Worm (Caenorhabditis elegans): ENCODE data around the gene dhs-25.

The dhs-25 gene

DNA sequence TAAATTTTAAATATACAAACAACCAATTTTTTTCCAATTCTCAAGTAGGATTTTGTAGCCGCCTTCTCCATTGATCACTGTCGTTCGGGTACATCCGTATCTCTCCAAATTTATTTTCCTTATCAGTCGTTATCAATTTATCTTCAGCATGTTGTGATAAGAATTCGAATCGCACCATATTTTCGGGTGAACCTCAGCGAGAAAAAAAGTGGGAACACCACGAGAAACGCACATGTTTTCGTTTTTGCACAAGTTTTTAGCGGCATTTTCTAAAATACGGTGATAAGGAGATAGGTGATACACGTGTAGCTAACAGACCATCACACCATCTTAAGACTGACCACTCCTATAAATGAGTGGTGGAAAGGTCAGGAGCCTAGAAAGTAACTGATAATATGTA, 8.4 kb upstream of the dhs-25 start:
- TF ChIP-seq lin-32 (GFP tag; optimal IDR thresholded peaks at IDR 0.05): no peak
- TF ChIP-seq elt-3 (tag; optimal IDR thresholded peaks at IDR 0.05): peak; percentile 18
- TF ChIP-seq ztf-11 (tag; optimal IDR thresholded peaks at IDR 0.05): no peak

DNA sequence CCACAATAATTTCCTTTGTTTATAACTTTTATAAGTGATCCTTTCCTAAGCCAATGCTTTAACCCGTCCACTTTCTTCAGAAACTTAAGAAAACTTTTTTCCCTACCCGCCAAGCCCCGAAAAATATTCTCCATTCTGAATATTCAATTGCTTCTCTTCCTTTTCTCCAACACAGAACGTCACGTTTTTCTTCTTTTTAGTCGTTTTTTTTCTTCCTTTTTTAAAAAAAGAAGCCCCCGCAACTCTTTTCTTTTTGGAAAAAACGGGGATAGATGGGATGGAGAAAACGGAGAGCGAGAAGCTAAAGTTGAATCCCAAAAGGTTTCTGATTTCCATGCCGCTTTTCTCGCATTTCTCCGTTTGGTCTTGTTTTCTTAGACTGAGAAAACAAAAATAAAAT, 7.8 kb upstream of the dhs-25 start:
- no peak for TF ChIP-seq snpc-4 (tag; optimal IDR thresholded peaks at IDR 0.05)
- TF ChIP-seq nhr-2 (tag; optimal IDR thresholded peaks at IDR 0.05): no peak
- TF ChIP-seq elt-1 (tag; optimal IDR thresholded peaks at IDR 0.05; ENCODE audit: borderline replicate concordance, insufficient read depth): no peak
- TF ChIP-seq lin-13 (tag; optimal IDR thresholded peaks at IDR 0.05): no peak
- no peak for TF ChIP-seq nhr-28 (tag; optimal IDR thresholded peaks at IDR 0.05)
- TF ChIP-seq unc-39 (tag; optimal IDR thresholded peaks at IDR 0.05): no peak
- TF ChIP-seq flh-1 (GFP tag; optimal IDR thresholded peaks at IDR 0.05): no peak
- TF ChIP-seq blmp-1 (tag; optimal IDR thresholded peaks at IDR 0.05): no peak
- no peak for TF ChIP-seq sptf-1 (tag; optimal IDR thresholded peaks at IDR 0.05)
- TF ChIP-seq unc-62 (GFP tag; optimal IDR thresholded peaks at IDR 0.05): no peak

DNA sequence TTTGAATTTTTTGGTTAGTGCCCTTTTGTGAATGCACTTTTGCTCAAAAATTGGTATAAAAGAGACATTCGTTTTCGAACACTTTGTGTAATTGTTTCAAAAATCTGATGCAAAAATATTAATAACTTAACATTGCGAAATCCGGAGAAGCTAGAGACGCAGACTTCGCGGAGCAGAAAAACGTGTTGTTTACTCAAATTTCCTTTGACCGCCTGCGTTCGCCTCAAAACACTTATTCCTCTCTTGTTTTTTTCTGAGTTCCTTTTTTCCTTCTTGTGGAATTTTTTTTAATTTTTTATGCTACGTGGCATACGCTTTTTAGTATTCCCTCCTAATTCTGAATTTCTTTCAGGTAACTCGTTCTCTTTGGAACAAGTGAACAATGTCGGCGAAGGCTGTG, 7.1 kb upstream of the dhs-25 start, which contains the start of gene acly-1:
Gene acly-1, plus strand, starts transcription at position 353 of the 400 bp plus-strand sequence.
- no peak for TF ChIP-seq elt-1 (tag; optimal IDR thresholded peaks at IDR 0.05; ENCODE audit: borderline replicate concordance, insufficient read depth)
- TF ChIP-seq lsy-2 (tag; optimal IDR thresholded peaks at IDR 0.05): no peak
- TF ChIP-seq unc-62 (GFP tag; optimal IDR thresholded peaks at IDR 0.05): no peak
- TF ChIP-seq ces-1 (GFP tag; optimal IDR thresholded peaks at IDR 0.05): no peak
- TF ChIP-seq unc-120 (tag; optimal IDR thresholded peaks at IDR 0.05; ENCODE audit: poor library complexity, severe bottlenecking): no peak
- no peak for TF ChIP-seq ztf-11 (tag; optimal IDR thresholded peaks at IDR 0.05)
- no peak for TF ChIP-seq hlh-1 (tag; optimal IDR thresholded peaks at IDR 0.05)
- TF ChIP-seq zip-8 (tag; optimal IDR thresholded peaks at IDR 0.05): no peak
- no peak for TF ChIP-seq ceh-39 (tag; optimal IDR thresholded peaks at IDR 0.05)
- TF ChIP-seq nhr-76 (tag; optimal IDR thresholded peaks at IDR 0.05): no peak
- TF ChIP-seq nhr-2 (tag; optimal IDR thresholded peaks at IDR 0.05): no peak

DNA sequence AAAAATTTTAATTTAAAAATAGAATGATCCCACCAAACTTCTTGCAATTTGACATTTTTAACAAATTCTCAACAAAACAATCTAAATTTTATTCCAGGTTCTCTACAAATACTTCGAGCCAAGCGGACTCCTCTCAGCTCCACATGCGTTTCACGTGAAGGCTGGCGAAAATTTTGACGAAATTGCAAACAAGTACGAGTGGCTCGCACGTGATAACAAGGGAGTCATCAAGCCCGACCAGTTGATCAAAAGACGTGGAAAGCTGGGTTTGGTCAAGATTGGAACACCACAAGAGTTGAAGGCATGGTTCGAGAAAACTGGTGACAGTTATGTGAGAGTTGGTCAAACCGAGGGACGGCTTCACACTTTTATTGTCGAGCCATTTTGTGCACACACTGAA, 6.7 kb upstream of the dhs-25 start:
- TF ChIP-seq zip-8 (tag; optimal IDR thresholded peaks at IDR 0.05) (no peak), snpc-4 (tag; optimal IDR thresholded peaks at IDR 0.05) (no peak), ceh-39 (tag; optimal IDR thresholded peaks at IDR 0.05) (no peak)

DNA sequence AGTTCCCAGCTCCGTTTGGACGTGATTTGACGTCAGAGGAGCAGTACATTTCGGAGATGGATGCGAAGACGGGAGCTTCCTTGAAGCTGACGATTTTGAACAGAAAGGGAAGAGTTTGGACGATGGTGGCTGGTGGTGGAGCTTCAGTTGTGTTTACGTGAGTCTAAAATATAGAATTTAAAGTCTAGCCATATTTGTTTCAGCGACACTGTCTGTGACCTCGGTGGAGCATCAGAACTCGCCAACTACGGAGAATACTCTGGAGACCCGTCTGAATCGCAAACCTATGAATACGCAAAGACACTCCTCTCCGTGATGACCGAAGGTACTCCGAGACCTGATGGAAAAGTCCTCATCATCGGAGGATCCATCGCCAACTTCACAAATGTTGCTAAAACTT, 5.8 kb upstream of the dhs-25 start:
- TF ChIP-seq ceh-39 (tag; optimal IDR thresholded peaks at IDR 0.05): no peak
- TF ChIP-seq hlh-1 (tag; optimal IDR thresholded peaks at IDR 0.05): no peak
- no peak for TF ChIP-seq nhr-237 (tag; optimal IDR thresholded peaks at IDR 0.05)
- TF ChIP-seq sptf-1 (tag; optimal IDR thresholded peaks at IDR 0.05): no peak
- TF ChIP-seq ceh-43 (GFP tag; optimal IDR thresholded peaks at IDR 0.05): no peak
- TF ChIP-seq nhr-2 (tag; optimal IDR thresholded peaks at IDR 0.05): no peak

DNA sequence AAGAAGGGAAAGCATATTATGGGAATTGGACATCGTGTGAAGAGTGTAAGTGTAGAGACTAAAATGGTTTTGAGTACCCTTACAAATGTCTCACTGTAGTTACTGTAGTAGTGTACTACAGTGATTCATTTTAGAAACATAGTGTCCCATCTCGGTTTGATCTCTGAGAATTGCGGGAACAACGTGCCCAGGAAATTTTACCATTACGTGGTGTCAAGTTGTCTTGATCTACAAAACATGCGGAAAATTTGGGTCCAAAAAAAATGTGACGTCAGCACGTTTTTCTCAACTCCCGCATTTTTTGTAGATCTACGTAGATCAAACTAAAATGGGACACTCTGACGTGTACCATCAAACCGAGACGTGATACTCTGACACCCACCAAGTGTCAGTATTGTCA, 3.1 kb upstream of the dhs-25 start:
- no peak for TF ChIP-seq hlh-1 (tag; optimal IDR thresholded peaks at IDR 0.05)
- no peak for TF ChIP-seq nhr-28 (tag; optimal IDR thresholded peaks at IDR 0.05)
- no peak for TF ChIP-seq unc-62 (GFP tag; optimal IDR thresholded peaks at IDR 0.05)
- no peak for TF ChIP-seq ceh-83 (GFP tag; optimal IDR thresholded peaks at IDR 0.05)
- no peak for TF ChIP-seq lsy-2 (tag; optimal IDR thresholded peaks at IDR 0.05)
- TF ChIP-seq ceh-43 (GFP tag; optimal IDR thresholded peaks at IDR 0.05): no peak

DNA sequence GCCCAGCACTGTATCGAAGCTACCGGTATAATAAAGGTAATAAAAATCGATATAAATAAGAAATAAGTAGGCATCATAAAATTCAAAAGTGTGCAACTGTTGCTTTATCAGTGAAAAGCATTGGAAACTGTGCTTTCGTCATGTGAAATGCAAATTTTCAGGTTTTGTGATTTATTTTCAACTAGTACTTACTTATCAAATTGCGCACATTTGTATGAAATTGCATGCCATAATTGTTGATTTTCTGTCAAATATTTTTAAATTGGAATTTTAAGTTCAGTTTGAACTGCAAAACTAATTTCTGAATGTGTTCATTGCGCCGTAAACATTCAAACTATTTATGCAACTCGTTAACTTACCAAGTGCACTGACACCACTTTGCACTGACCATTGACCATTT, 614 bp upstream of the dhs-25 start, which contains the start of gene D1005.4:
Gene D1005.4, minus strand, starts transcription at position 101 of the 400 bp plus-strand sequence.
- TF ChIP-seq unc-39 (tag; optimal IDR thresholded peaks at IDR 0.05): no peak
- no peak for TF ChIP-seq unc-62 (GFP tag; optimal IDR thresholded peaks at IDR 0.05)
- TF ChIP-seq sem-2 (GFP tag; optimal IDR thresholded peaks at IDR 0.05): no peak
- no peak for TF ChIP-seq bed-3 (GFP tag; optimal IDR thresholded peaks at IDR 0.05)
- no peak for TF ChIP-seq drap-1 (GFP tag; optimal IDR thresholded peaks at IDR 0.05)
- no peak for TF ChIP-seq nhr-237 (tag; optimal IDR thresholded peaks at IDR 0.05)
- TF ChIP-seq M03D4.4 (tag; optimal IDR thresholded peaks at IDR 0.05): no peak
- TF ChIP-seq nhr-2 (tag; optimal IDR thresholded peaks at IDR 0.05): no peak
- no peak for TF ChIP-seq hlh-1 (tag; optimal IDR thresholded peaks at IDR 0.05)
- no peak for TF ChIP-seq mab-5 (tag; optimal IDR thresholded peaks at IDR 0.05)
